Worm (Caenorhabditis elegans) whole organism, mixed stage, embryonic: ENCODE measurements around the gene nhr-54.

Source experiments
- bed-3 ChIP-seq: fragments of 200-800 bp; sonication (Bioruptor generic); optimal IDR thresholded peaks from 3 replicates; lab custom pipeline; 2018; ENCODE audit warnings: mild to moderate bottlenecking, missing genetic modification characterization, moderate library complexity, missing compliant biosample characterization
- ceh-43 ChIP-seq: fragments of 200-800 bp; sonication (Bioruptor generic); optimal IDR thresholded peaks from 2 replicates; lab custom pipeline; 2018; ENCODE audit warnings: mild to moderate bottlenecking, missing genetic modification characterization, moderate library complexity, missing compliant biosample characterization
- cnd-1 ChIP-seq: fragments of 200-800 bp; sonication (Bioruptor generic); optimal IDR thresholded peaks from 2 replicates; lab custom pipeline; 2018; ENCODE audit warnings: mild to moderate bottlenecking, missing genetic modification characterization, missing compliant biosample characterization
- drap-1 ChIP-seq: fragments of 200-800 bp; sonication (Bioruptor generic); optimal IDR thresholded peaks from 3 replicates; lab custom pipeline; 2018; ENCODE audit warnings: mild to moderate bottlenecking, missing genetic modification characterization, missing compliant biosample characterization
- elt-1 ChIP-seq: sonication (generic microtip); optimal IDR thresholded peaks from 2 replicates; lab custom pipeline; 2017; ENCODE audit warnings: missing genetic modification characterization, mild to moderate bottlenecking, missing compliant biosample characterization, antibody characterized with exemption, moderate library complexity, borderline replicate concordance; ENCODE audit not compliant: insufficient read depth
- ham-2 ChIP-seq: fragments of 200-800 bp; sonication (Bioruptor generic); optimal IDR thresholded peaks from 2 replicates; lab custom pipeline; 2018; ENCODE audit warnings: mild to moderate bottlenecking, missing genetic modification characterization, missing compliant biosample characterization
- lin-13 ChIP-seq: fragments of 150-350 bp; optimal IDR thresholded peaks from 2 replicates; lab custom pipeline; 2014; ENCODE audit warnings: missing biosample characterization, missing genetic modification characterization
- lin-32 ChIP-seq: fragments of 200-800 bp; sonication (Bioruptor generic); optimal IDR thresholded peaks from 2 replicates; lab custom pipeline; 2018; ENCODE audit warnings: mild to moderate bottlenecking, missing genetic modification characterization, missing compliant biosample characterization
- mab-5 ChIP-seq: fragments of 150-350 bp; optimal IDR thresholded peaks from 2 replicates; lab custom pipeline; 2014; ENCODE audit warnings: missing biosample characterization, missing genetic modification characterization
- mep-1 ChIP-seq: fragments of 150-350 bp; optimal IDR thresholded peaks from 2 replicates; lab custom pipeline; 2017; ENCODE audit warnings: missing biosample characterization, missing genetic modification reagents, missing genetic modification characterization, inconsistent platforms
- nhr-12 ChIP-seq: fragments of 150-350 bp; optimal IDR thresholded peaks from 2 replicates; lab custom pipeline; 2014; ENCODE audit warnings: missing biosample characterization, missing genetic modification characterization
- nhr-2 ChIP-seq: fragments of 150-350 bp; optimal IDR thresholded peaks from 2 replicates; lab custom pipeline; 2014; ENCODE audit warnings: missing biosample characterization, missing genetic modification characterization
- nhr-76 ChIP-seq: sonication (generic microtip); optimal IDR thresholded peaks from 2 replicates; lab custom pipeline; 2017; ENCODE audit warnings: missing biosample characterization, missing genetic modification characterization
- sem-2 ChIP-seq: fragments of 200-800 bp; sonication (Bioruptor generic); optimal IDR thresholded peaks from 2 replicates; lab custom pipeline; 2018; ENCODE audit warnings: mild to moderate bottlenecking, missing genetic modification characterization, missing compliant biosample characterization
- sptf-1 ChIP-seq: sonication (generic microtip); optimal IDR thresholded peaks from 2 replicates; lab custom pipeline; 2017; ENCODE audit warnings: mild to moderate bottlenecking, missing genetic modification characterization, moderate library complexity, missing compliant biosample characterization
- tbx-8 ChIP-seq: fragments of 200-800 bp; sonication (Bioruptor generic); optimal IDR thresholded peaks from 2 replicates; lab custom pipeline; 2018; ENCODE audit warnings: mild to moderate bottlenecking, missing genetic modification characterization, moderate library complexity, missing compliant biosample characterization
- unc-120 ChIP-seq: sonication (generic microtip); optimal IDR thresholded peaks from 2 replicates; lab custom pipeline; 2017; ENCODE audit warnings: missing genetic modification characterization, missing compliant biosample characterization; ENCODE audit not compliant: poor library complexity, severe bottlenecking
- unc-39 ChIP-seq: fragments of 150-350 bp; optimal IDR thresholded peaks from 2 replicates; lab custom pipeline; 2014; ENCODE audit warnings: missing biosample characterization, missing genetic modification characterization
- unc-62 ChIP-seq: fragments of 150-350 bp; optimal IDR thresholded peaks from 2 replicates; lab custom pipeline; 2014; ENCODE audit warnings: missing biosample characterization, missing genetic modification reagents, missing genetic modification characterization
- zip-8 ChIP-seq: fragments of 150-350 bp; optimal IDR thresholded peaks from 2 replicates; lab custom pipeline; 2014; ENCODE audit warnings: missing biosample characterization, missing genetic modification characterization

The nhr-54 gene

ce11 chrV:16458714-16459113 lies 47.0 kb downstream of the nhr-54 start, which contains the start of gene str-15:
Gene str-15, minus strand, starts transcription at chrV:16458814.
- TF ChIP-seq ceh-43 = no peak
- no peak for TF ChIP-seq tbx-8
- TF ChIP-seq sem-2 (GFP tag; lab: Kevin White, UChicago) = no peak
- no peak for TF ChIP-seq mab-5 (tag; lab: Kevin White, UChicago)
- TF ChIP-seq unc-120 (tag; lab: Kevin White, UChicago) = no peak

DNA sequence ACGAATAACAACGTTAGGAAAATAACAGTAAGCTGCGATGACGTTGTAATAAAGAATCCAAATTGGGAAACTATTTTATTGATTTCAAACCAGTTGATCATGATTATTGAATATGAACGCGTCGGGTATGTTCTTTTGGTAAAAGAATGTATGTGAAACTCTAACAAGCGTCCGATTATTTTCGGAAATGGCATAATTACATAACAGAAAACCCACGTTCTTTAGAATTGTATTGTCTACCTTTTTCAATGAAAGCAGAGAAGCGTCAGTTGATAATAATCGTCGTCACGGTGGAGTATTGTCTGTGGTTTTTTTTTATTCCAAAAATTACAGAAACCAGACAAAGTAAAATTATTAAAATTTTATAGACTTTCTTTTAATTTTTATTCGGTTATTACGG lies 50.7 kb downstream of the nhr-54 start, which contains the start of gene str-14:
Gene str-14 (minus strand): TSS at position 101 of the 400 bp plus-strand sequence.
- TF ChIP-seq unc-62 (no peak), lin-32 (GFP tag; lab: Kevin White, UChicago) (no peak), elt-1 (tag; lab: Kevin White, UChicago) (no peak), lin-13 (tag; lab: Kevin White, UChicago) (no peak), drap-1 (GFP tag; lab: Kevin White, UChicago) (no peak), sem-2 (GFP tag; lab: Kevin White, UChicago) (no peak), sptf-1 (tag; lab: Kevin White, UChicago) (no peak), zip-8 (tag; lab: Kevin White, UChicago) (no peak), nhr-76 (tag; lab: Kevin White, UChicago) (no peak), ham-2 (GFP tag; lab: Kevin White, UChicago) (no peak), mep-1 (tag; lab: Kevin White, UChicago) (no peak), nhr-2 (no peak), cnd-1 (tag; lab: Kevin White, UChicago) (no peak), unc-39 (tag; lab: Kevin White, UChicago) (no peak), bed-3 (GFP tag; lab: Kevin White, UChicago) (no peak), nhr-12 (tag; lab: Kevin White, UChicago) (no peak)
